Fruit fly (Drosophila melanogaster) whole organism, embryonic: ENCODE data around the gene CG6195.

ENCODE experiments used
- Antp ChIP-seq: fragments of 200-800 bp; sonication (Bioruptor generic); optimal IDR thresholded peaks from 3 replicates; lab custom pipeline; 2016; ENCODE audit warnings: missing biosample characterization, missing genetic modification characterization
- Asciz ChIP-seq: fragments of 200-800 bp; sonication (Bioruptor generic); optimal IDR thresholded peaks from 2 replicates; lab custom pipeline; 2017; ENCODE audit warnings: missing biosample characterization, mild to moderate bottlenecking, missing genetic modification characterization, missing genetic modification reagents
- BEAF-32 ChIP-seq: fragments of 200-800 bp; sonication (Bioruptor generic); optimal IDR thresholded peaks from 3 replicates; lab custom pipeline; 2017; ENCODE audit warnings: missing biosample characterization, missing genetic modification characterization, mild to moderate bottlenecking, moderate library complexity, missing genetic modification reagents
- CG10209 ChIP-seq: fragments of 200-800 bp; sonication (Bioruptor generic); optimal IDR thresholded peaks from 3 replicates; lab custom pipeline; 2017; ENCODE audit warnings: missing biosample characterization, mild to moderate bottlenecking, missing genetic modification characterization, missing genetic modification reagents
- CG11093 ChIP-seq: fragments of 200-800 bp; sonication (Bioruptor generic); IDR thresholded peaks from 3 replicates; pipeline ENCODE4 v1.3.6; 2022; ENCODE audit warnings: missing biosample characterization, missing genetic modification characterization
- CG13424 ChIP-seq: fragments of 200-800 bp; sonication (Bioruptor generic); optimal IDR thresholded peaks from 2 replicates; lab custom pipeline; 2019; ENCODE audit warnings: missing biosample characterization, mild to moderate bottlenecking, missing genetic modification characterization, moderate library complexity
- CG13775 ChIP-seq: fragments of 200-800 bp; sonication (Bioruptor generic); optimal IDR thresholded peaks from 3 replicates; lab custom pipeline; 2017; ENCODE audit warnings: missing biosample characterization, mild to moderate bottlenecking, missing genetic modification characterization
- CG14667 ChIP-seq: fragments of 200-800 bp; sonication (Bioruptor generic); IDR thresholded peaks from 2 replicates; pipeline ENCODE4 v1.3.6; 2022; ENCODE audit warnings: missing biosample characterization, missing genetic modification characterization
- CG15479 ChIP-seq: fragments of 200-800 bp; sonication (Bioruptor generic); optimal IDR thresholded peaks from 3 replicates; lab custom pipeline; 2019; ENCODE audit warnings: missing biosample characterization, mild to moderate bottlenecking, missing genetic modification characterization, moderate library complexity
- CG15514 ChIP-seq: fragments of 200-800 bp; sonication (Bioruptor generic); optimal IDR thresholded peaks from 3 replicates; lab custom pipeline; 2017; ENCODE audit warnings: missing biosample characterization, missing genetic modification characterization, mild to moderate bottlenecking, moderate library complexity, missing genetic modification reagents
- CG17912 ChIP-seq: fragments of 200-800 bp; sonication (Bioruptor generic); optimal IDR thresholded peaks from 2 replicates; lab custom pipeline; 2018; ENCODE audit warnings: missing biosample characterization, mild to moderate bottlenecking, missing genetic modification characterization
- CG2116 ChIP-seq: fragments of 200-800 bp; sonication (Bioruptor generic); optimal IDR thresholded peaks from 3 replicates; lab custom pipeline; 2018; ENCODE audit warnings: missing biosample characterization, mild to moderate bottlenecking, missing genetic modification characterization
- CG2129 ChIP-seq: fragments of 200-800 bp; sonication (Bioruptor generic); IDR thresholded peaks from 2 replicates; pipeline ENCODE4 v1.3.6; 2022; ENCODE audit warnings: missing biosample characterization, missing genetic modification characterization; ENCODE audit not compliant: partially characterized antibody
- CG2712 ChIP-seq: fragments of 200-800 bp; optimal IDR thresholded peaks from 3 replicates; lab custom pipeline; 2019; ENCODE audit warnings: missing biosample characterization, mild to moderate bottlenecking, missing genetic modification characterization, moderate library complexity
- CG30020 ChIP-seq: fragments of 200-800 bp; optimal IDR thresholded peaks from 2 replicates; lab custom pipeline; 2019; ENCODE audit warnings: missing biosample characterization, mild to moderate bottlenecking, missing genetic modification characterization, moderate library complexity
- CG31224 ChIP-seq: fragments of 200-800 bp; sonication (Bioruptor generic); IDR thresholded peaks from 2 replicates; pipeline ENCODE4 v1.3.6; 2022; ENCODE audit warnings: missing biosample characterization, missing genetic modification characterization
- CG31365 ChIP-seq: fragments of 200-800 bp; sonication (Bioruptor generic); optimal IDR thresholded peaks from 2 replicates; lab custom pipeline; 2018; ENCODE audit warnings: missing biosample characterization, mild to moderate bottlenecking, missing genetic modification characterization
- CG3407 ChIP-seq: fragments of 200-800 bp; sonication (Bioruptor generic); optimal IDR thresholded peaks from 2 replicates; lab custom pipeline; 2018; ENCODE audit warnings: missing biosample characterization, mild to moderate bottlenecking, missing genetic modification characterization
- CG7357 ChIP-seq: fragments of 200-800 bp; sonication (Bioruptor generic); IDR thresholded peaks from 3 replicates; pipeline ENCODE4 v1.3.6; 2022; ENCODE audit warnings: missing biosample characterization, missing genetic modification characterization
- CG7745 ChIP-seq: fragments of 200-800 bp; sonication (Bioruptor generic); optimal IDR thresholded peaks from 2 replicates; lab custom pipeline; 2018; ENCODE audit warnings: missing biosample characterization, mild to moderate bottlenecking, missing genetic modification characterization, moderate library complexity
- CG8281 ChIP-seq: fragments of 200-800 bp; sonication (Bioruptor generic); optimal IDR thresholded peaks from 2 replicates; lab custom pipeline; 2018; ENCODE audit warnings: missing biosample characterization, mild to moderate bottlenecking, missing genetic modification characterization, moderate library complexity
- CG8388 ChIP-seq: fragments of 200-800 bp; sonication (Bioruptor generic); optimal IDR thresholded peaks from 2 replicates; lab custom pipeline; 2019; ENCODE audit warnings: missing biosample characterization, mild to moderate bottlenecking, missing genetic modification characterization, moderate library complexity
- CG8924 ChIP-seq: fragments of 200-800 bp; optimal IDR thresholded peaks from 3 replicates; lab custom pipeline; 2019; ENCODE audit warnings: missing biosample characterization, mild to moderate bottlenecking, missing genetic modification characterization, moderate library complexity
- CkIIα-i1 ChIP-seq: fragments of 200-800 bp; sonication (Bioruptor generic); IDR thresholded peaks from 2 replicates; pipeline ENCODE4 v1.3.6; 2022; ENCODE audit warnings: missing biosample characterization, missing genetic modification characterization
- Deaf1 ChIP-seq: fragments of 200-800 bp; optimal IDR thresholded peaks from 3 replicates; lab custom pipeline; 2019; ENCODE audit warnings: missing biosample characterization, mild to moderate bottlenecking, missing genetic modification characterization, moderate library complexity
- Elba2 ChIP-seq: fragments of 200-800 bp; sonication (Bioruptor generic); optimal IDR thresholded peaks from 3 replicates; lab custom pipeline; 2016; ENCODE audit warnings: missing biosample characterization, missing genetic modification characterization
- Gsc ChIP-seq: fragments of 200-800 bp; sonication (Bioruptor generic); IDR thresholded peaks from 2 replicates; pipeline ENCODE4 v1.3.6; 2022; ENCODE audit warnings: missing biosample characterization, missing genetic modification characterization
- HLH54F ChIP-seq: fragments of 200-800 bp; sonication (Bioruptor generic); optimal IDR thresholded peaks from 3 replicates; lab custom pipeline; 2016; ENCODE audit warnings: missing biosample characterization, missing genetic modification characterization
- Lpt ChIP-seq: fragments of >200 bp; optimal IDR thresholded peaks from 2 replicates; lab custom pipeline; 2018; ENCODE audit warnings: missing biosample characterization, missing genetic modification characterization
- NFAT ChIP-seq: fragments of 200-800 bp; sonication (Bioruptor generic); IDR thresholded peaks from 2 replicates; pipeline ENCODE4 v1.3.6; 2022; ENCODE audit warnings: missing biosample characterization, missing genetic modification characterization
- Nf-YA ChIP-seq: fragments of 200-800 bp; sonication (Bioruptor generic); IDR thresholded peaks from 2 replicates; pipeline ENCODE4 v1.3.6; 2022; ENCODE audit warnings: missing biosample characterization, missing genetic modification characterization
- Nf-YB ChIP-seq: fragments of 200-800 bp; sonication (Bioruptor generic); optimal IDR thresholded peaks from 3 replicates; lab custom pipeline; 2019; ENCODE audit warnings: missing biosample characterization, mild to moderate bottlenecking, missing genetic modification characterization, moderate library complexity
- PHDP ChIP-seq: fragments of 200-800 bp; sonication (Bioruptor generic); optimal IDR thresholded peaks from 3 replicates; lab custom pipeline; 2018; ENCODE audit warnings: missing biosample characterization, mild to moderate bottlenecking, missing genetic modification characterization, moderate library complexity
- Scr ChIP-seq: fragments of 200-800 bp; sonication (Bioruptor generic); IDR thresholded peaks from 2 replicates; pipeline ENCODE4 v1.3.6; 2022; ENCODE audit warnings: missing biosample characterization, missing genetic modification characterization; ENCODE audit not compliant: partially characterized antibody
- Stat92E ChIP-seq, 3 experiments: fragments of >200 bp in 2 of 3; fragments of 200-800 bp in 1 of 3; sonication (Bioruptor generic) in 1 of 3; optimal IDR thresholded peaks; 2 replicates each; lab custom pipeline; 2017 to 2019; ENCODE audit warnings: missing biosample characterization in 3 of 3, missing genetic modification characterization in 3 of 3, mild to moderate bottlenecking in 1 of 3, moderate library complexity in 1 of 3
- ato ChIP-seq: fragments of 200-800 bp; sonication (Bioruptor generic); IDR thresholded peaks from 2 replicates; pipeline ENCODE4 v1.3.6; 2022; ENCODE audit warnings: missing biosample characterization, missing genetic modification characterization; ENCODE audit not compliant: partially characterized antibody
- bbx ChIP-seq: fragments of 200-800 bp; sonication (Bioruptor generic); IDR thresholded peaks from 2 replicates; pipeline ENCODE4 v1.3.6; 2022; ENCODE audit warnings: missing biosample characterization, missing genetic modification characterization; ENCODE audit not compliant: partially characterized antibody
- chinmo ChIP-seq: fragments of 200-800 bp; sonication (Bioruptor generic); IDR thresholded peaks from 4 replicates; pipeline ENCODE4 v1.3.6; 2022; ENCODE audit warnings: missing biosample characterization, missing genetic modification characterization; ENCODE audit not compliant: partially characterized antibody
- chm ChIP-seq: fragments of 200-800 bp; sonication (Bioruptor generic); IDR thresholded peaks from 2 replicates; pipeline ENCODE4 v1.3.6; 2022; ENCODE audit warnings: missing biosample characterization, missing genetic modification characterization
- knrl ChIP-seq: fragments of 200-800 bp; sonication (Bioruptor generic); IDR thresholded peaks from 3 replicates; pipeline ENCODE4 v1.3.6; 2022; ENCODE audit warnings: missing biosample characterization, missing genetic modification characterization; ENCODE audit not compliant: partially characterized antibody
- lab ChIP-seq: fragments of 200-800 bp; sonication (Bioruptor generic); optimal IDR thresholded peaks from 3 replicates; lab custom pipeline; 2017; ENCODE audit warnings: missing biosample characterization, missing genetic modification characterization, mild to moderate bottlenecking, moderate library complexity, missing genetic modification reagents
- odd ChIP-seq: fragments of 200-800 bp; sonication (Bioruptor generic); optimal IDR thresholded peaks from 2 replicates; lab custom pipeline; 2017; ENCODE audit warnings: missing biosample characterization, mild to moderate bottlenecking, missing genetic modification characterization
- pnt ChIP-seq: fragments of 200-800 bp; sonication (Bioruptor generic); optimal IDR thresholded peaks from 3 replicates; lab custom pipeline; 2016; ENCODE audit warnings: missing biosample characterization, missing genetic modification characterization
- pros ChIP-seq: fragments of 200-800 bp; sonication (Bioruptor generic); optimal IDR thresholded peaks from 3 replicates; lab custom pipeline; 2019; ENCODE audit warnings: missing biosample characterization, mild to moderate bottlenecking, missing genetic modification characterization, moderate library complexity
- schlank ChIP-seq: fragments of 200-800 bp; sonication (Bioruptor generic); optimal IDR thresholded peaks from 2 replicates; lab custom pipeline; 2018; ENCODE audit warnings: missing biosample characterization, mild to moderate bottlenecking, missing genetic modification characterization
- tna ChIP-seq: fragments of 200-800 bp; sonication (Bioruptor generic); IDR thresholded peaks from 2 replicates; pipeline ENCODE4 v1.3.6; 2022; ENCODE audit warnings: missing biosample characterization, missing genetic modification characterization; ENCODE audit not compliant: partially characterized antibody
- ttk ChIP-seq: fragments of 200-800 bp; sonication (Bioruptor generic); IDR thresholded peaks from 2 replicates; pipeline ENCODE4 v2.1.2; 2022; ENCODE audit warnings: missing biosample characterization, missing genetic modification characterization
- tx ChIP-seq: fragments of 200-800 bp; sonication (Bioruptor generic); optimal IDR thresholded peaks from 2 replicates; lab custom pipeline; 2016; ENCODE audit warnings: missing biosample characterization, missing genetic modification characterization
- zen ChIP-seq: fragments of 200-800 bp; sonication (Bioruptor generic); optimal IDR thresholded peaks from 3 replicates; lab custom pipeline; 2018; ENCODE audit warnings: missing biosample characterization, mild to moderate bottlenecking, missing genetic modification characterization, moderate library complexity
- zf30C ChIP-seq: fragments of 200-800 bp; sonication (Bioruptor generic); optimal IDR thresholded peaks from 3 replicates; lab custom pipeline; 2018; ENCODE audit warnings: missing biosample characterization, mild to moderate bottlenecking, missing genetic modification characterization

The CG6195 gene

dm6 chr3R:19642893-19643270, 5.3 kb downstream of the CG6195 start (continued):
- no peak for TF ChIP-seq CG17912 (GFP tag; lab: Kevin White, UChicago)
- no peak for TF ChIP-seq CG15514 (GFP tag; lab: Kevin White, UChicago)
- TF ChIP-seq knrl (GFP tag; lab: Robert Waterston, UW) = peak; percentile 80; the same call in 2 of the 3 replicates
- no peak for TF ChIP-seq CG13424 (tag; lab: Kevin White, UChicago)
- no peak for TF ChIP-seq Antp (GFP tag; lab: Kevin White, UChicago)
- no peak for TF ChIP-seq CG30020 (tag; lab: Kevin White, UChicago)
- no peak for TF ChIP-seq CG31365 (tag; lab: Kevin White, UChicago)
- no peak for TF ChIP-seq odd (GFP tag; lab: Kevin White, UChicago)
- no peak for TF ChIP-seq CG31224 (GFP tag; lab: Robert Waterston, UW)
- TF ChIP-seq Asciz (GFP tag; lab: Kevin White, UChicago) = no peak
- TF ChIP-seq CG15479 (GFP tag; lab: Kevin White, UChicago) = no peak
- no peak for TF ChIP-seq CG8388 (GFP tag; lab: Kevin White, UChicago)
- TF ChIP-seq Lpt (GFP tag; lab: Kevin White, UChicago) = no peak
- no peak for TF ChIP-seq CkIIα-i1 (GFP tag; lab: Robert Waterston, UW)
- TF ChIP-seq ato (GFP tag; lab: Robert Waterston, UW) = peak; percentile 76
- TF ChIP-seq BEAF-32 = peak; percentile 75
- peak; percentile 80; the same call in 3 of the 4 replicates for TF ChIP-seq chinmo (GFP tag; lab: Robert Waterston, UW)
- TF ChIP-seq Nf-YB (GFP tag; lab: Kevin White, UChicago) = no peak
- no peak for TF ChIP-seq CG8924 (tag; lab: Kevin White, UChicago)
- TF ChIP-seq CG8281 (tag; lab: Kevin White, UChicago) = no peak
- TF ChIP-seq tx (GFP tag; lab: Kevin White, UChicago) = no peak
- peak; percentile 36 for TF ChIP-seq tna
- TF ChIP-seq CG2116 (GFP tag; lab: Kevin White, UChicago) = peak; percentile 47
- TF ChIP-seq CG13775 = no peak
- no peak for TF ChIP-seq PHDP (tag; lab: Kevin White, UChicago)
- TF ChIP-seq schlank (tag; lab: Kevin White, UChicago) = no peak
- TF ChIP-seq Gsc = no peak
- no peak for TF ChIP-seq Nf-YA (GFP tag; lab: Robert Waterston, UW)
- no peak for TF ChIP-seq CG11093
- TF ChIP-seq zf30C = no peak
- no peak for TF ChIP-seq Elba2
- no peak for TF ChIP-seq zen (tag; lab: Kevin White, UChicago)
- TF ChIP-seq pros = no peak
- TF ChIP-seq CG2129 (GFP tag; lab: Robert Waterston, UW) = no peak; the same call in 1 of the 2 replicates
- TF ChIP-seq lab (GFP tag; lab: Kevin White, UChicago) = peak; percentile 21
- no peak for TF ChIP-seq CG14667 (GFP tag; lab: Robert Waterston, UW)
- no peak for TF ChIP-seq CG2712 (tag; lab: Kevin White, UChicago)
- TF ChIP-seq Scr (GFP tag; lab: Robert Waterston, UW) = peak; percentile 77
- no peak for TF ChIP-seq CG10209 (GFP tag; lab: Kevin White, UChicago)
- no peak for TF ChIP-seq CG3407 (GFP tag; lab: Kevin White, UChicago)
- TF ChIP-seq pnt (GFP tag; lab: Kevin White, UChicago) = no peak
- no peak for TF ChIP-seq Deaf1 (tag; lab: Kevin White, UChicago)
- no peak for TF ChIP-seq HLH54F (GFP tag; lab: Kevin White, UChicago)
- no peak for TF ChIP-seq Stat92E (GFP tag; optimal IDR thresholded peaks at IDR 0.05; lab: Kevin White, UChicago)
- no peak for TF ChIP-seq ttk (GFP tag; lab: Robert Waterston, UW)
- no peak for TF ChIP-seq NFAT (GFP tag; lab: Robert Waterston, UW)
- peak; percentile 88 for TF ChIP-seq bbx (GFP tag; lab: Robert Waterston, UW)
- TF ChIP-seq CG7745 = no peak
- no peak for TF ChIP-seq chm
- no peak for TF ChIP-seq CG7357 (GFP tag; lab: Robert Waterston, UW)
